Fruit fly (Drosophila melanogaster): ENCODE measurements around the gene CG3285.

DNA sequence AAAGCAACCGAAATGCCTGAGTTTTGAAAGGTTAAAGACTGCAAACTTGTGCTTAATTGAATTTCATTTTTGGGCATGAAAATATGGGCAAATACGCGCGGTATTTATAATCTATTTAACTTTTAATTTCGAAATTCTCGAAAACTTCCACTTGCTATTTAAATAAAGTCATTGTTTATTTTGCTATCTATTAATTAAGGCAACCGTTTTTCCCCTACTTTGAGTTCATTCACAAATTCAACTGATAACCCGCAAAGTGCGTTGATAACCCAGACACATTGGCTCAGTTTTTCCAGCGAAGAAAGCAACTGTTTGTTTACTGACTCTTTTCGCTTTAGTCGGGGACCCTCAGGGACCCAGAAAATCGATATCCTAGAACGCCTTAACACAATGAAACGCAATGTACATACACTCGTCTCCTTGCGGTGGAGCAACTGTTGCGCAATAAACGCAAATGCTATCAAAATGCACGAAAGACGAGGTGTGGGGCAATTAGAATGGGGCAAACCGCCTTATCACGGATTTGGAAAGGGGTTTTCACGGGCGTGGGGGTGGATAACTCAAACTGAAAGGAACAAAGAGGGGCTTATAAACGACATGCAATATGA is 41.2 kb downstream of the CG3285 start:
- TF ChIP-seq CG12104 (GFP tag; optimal IDR thresholded peaks at IDR 0.05) (no peak), CG17829 (tag; optimal IDR thresholded peaks at IDR 0.05) (no peak), phol (tag; optimal IDR thresholded peaks at IDR 0.05) (no peak), Ada2b (GFP tag; IDR thresholded peaks at IDR 0.05) (no peak), Optix (GFP tag; IDR thresholded peaks at IDR 0.05) (no peak), CG3838 (GFP tag; optimal IDR thresholded peaks at IDR 0.05) (no peak), pnt (GFP tag; optimal IDR thresholded peaks at IDR 0.05) (no peak), Stat92E (GFP tag; optimal IDR thresholded peaks at IDR 0.05) (no peak), stwl (tag; optimal IDR thresholded peaks at IDR 0.05) (no peak), dati (GFP tag; IDR thresholded peaks at IDR 0.05) (no peak)

Data from whole organism, embryonic.